Worm (Caenorhabditis elegans) whole organism, L3 larva: ENCODE data around the gene F32D8.13.

Source experiments
- ama-1 ChIP-seq: fragments of 150-350 bp; optimal IDR thresholded peaks from 2 replicates; lab custom pipeline; 2018
- elt-3 ChIP-seq, 3 experiments: fragments of 150-350 bp in 1 of 3; sonication (generic microtip) in 2 of 3; optimal IDR thresholded peaks; 2 replicates in 2 of 3; 4 replicates in 1 of 3; lab custom pipeline; 2014 to 2017; ENCODE audit warnings: missing biosample characterization in 3 of 3, missing genetic modification characterization in 3 of 3
- fkh-10 ChIP-seq: sonication (generic microtip); optimal IDR thresholded peaks from 2 replicates; lab custom pipeline; 2017; ENCODE audit warnings: missing biosample characterization, missing genetic modification reagents, missing genetic modification characterization
- fkh-2 ChIP-seq: fragments of 150-350 bp; optimal IDR thresholded peaks from 2 replicates; lab custom pipeline; 2014; ENCODE audit warnings: missing biosample characterization, missing genetic modification reagents, missing genetic modification characterization
- lin-39 ChIP-seq: fragments of 150-350 bp; optimal IDR thresholded peaks from 2 replicates; lab custom pipeline; 2018; ENCODE audit warnings: missing biosample characterization, missing genetic modification reagents, missing genetic modification characterization
- nfya-1 ChIP-seq: sonication (generic microtip); optimal IDR thresholded peaks from 2 replicates; lab custom pipeline; 2017; ENCODE audit warnings: missing genetic modification characterization, mild to moderate bottlenecking, missing compliant biosample characterization, antibody characterized with exemption, moderate library complexity; ENCODE audit not compliant: insufficient read depth
- nhr-25 ChIP-seq: sonication (generic microtip); optimal IDR thresholded peaks from 2 replicates; lab custom pipeline; 2017; ENCODE audit warnings: missing biosample characterization, missing genetic modification characterization
- nhr-76 ChIP-seq: fragments of 150-350 bp; sonication (generic microtip); optimal IDR thresholded peaks from 5 replicates; lab custom pipeline; 2014; ENCODE audit warnings: missing biosample characterization, missing genetic modification characterization
- pqm-1 ChIP-seq: fragments of 150-350 bp; optimal IDR thresholded peaks from 2 replicates; lab custom pipeline; 2017; ENCODE audit warnings: missing biosample characterization, missing genetic modification characterization, inconsistent platforms
- snpc-4 ChIP-seq: fragments of 150-350 bp; optimal IDR thresholded peaks from 2 replicates; lab custom pipeline; 2014; ENCODE audit warnings: missing biosample characterization, missing genetic modification characterization
- unc-62 ChIP-seq: fragments of 150-350 bp; sonication (generic microtip); optimal IDR thresholded peaks from 4 replicates; lab custom pipeline; 2014; ENCODE audit warnings: missing biosample characterization, missing genetic modification reagents, missing genetic modification characterization
- ztf-4 ChIP-seq: fragments of 150-350 bp; optimal IDR thresholded peaks from 2 replicates; lab custom pipeline; 2014; ENCODE audit warnings: missing biosample characterization, missing genetic modification characterization

DNA sequence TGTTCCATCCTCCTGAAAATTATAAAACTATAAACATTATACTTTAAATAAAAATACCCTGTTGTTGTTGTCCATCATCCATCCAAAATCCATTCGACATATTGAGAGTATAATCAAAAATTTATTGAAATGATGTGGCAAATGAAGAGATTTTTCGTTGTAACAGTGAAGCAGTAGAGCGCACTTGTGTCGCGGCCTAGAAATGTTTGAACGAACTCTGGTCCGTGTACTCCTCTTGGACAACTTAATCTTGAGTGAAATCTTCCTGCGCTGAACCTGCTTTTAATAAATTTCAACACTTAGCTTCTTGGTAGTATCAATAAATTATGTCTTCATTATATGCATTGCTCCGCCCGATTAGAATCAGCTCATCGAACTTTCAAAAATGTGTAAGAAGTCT, 1.7 kb downstream of the F32D8.13 start, which contains the start of the genes F32D8.14 and F32D8.5:
- no peak for TF ChIP-seq elt-3 (tag; optimal IDR thresholded peaks at IDR 0.05; lab: Kevin White, UChicago)
- peak; percentile 81 for TF ChIP-seq nfya-1 (tag; lab: Kevin White, UChicago)
- TF ChIP-seq unc-62 (GFP tag; lab: Kevin White, UChicago): no peak
- TF ChIP-seq fkh-2: no peak
- TF ChIP-seq ztf-4: peak; percentile 53
- peak; percentile 88 for TF ChIP-seq nhr-25 (tag; lab: Kevin White, UChicago)
- peak; percentile 19 for TF ChIP-seq ama-1 (lab: Kevin White, UChicago)
- peak; percentile 88 for TF ChIP-seq snpc-4 (tag; lab: Kevin White, UChicago)
- TF ChIP-seq fkh-10: no peak
- TF ChIP-seq lin-39 (tag; lab: Kevin White, UChicago): peak; percentile 90
- no peak for TF ChIP-seq nhr-76 (tag; lab: Kevin White, UChicago)
- peak; percentile 40 for TF ChIP-seq pqm-1 (tag; lab: Kevin White, UChicago)
